Worm (Caenorhabditis elegans) whole organism, L2 larva: ENCODE measurements around the gene R11E3.2.

Source experiments
- F13H6.1 ChIP-seq: sonication (generic microtip); optimal IDR thresholded peaks from 2 replicates; lab custom pipeline; 2016; ENCODE audit warnings: missing genetic modification characterization, missing compliant biosample characterization
- Y55F3AM.14 ChIP-seq: fragments of 200-800 bp; sonication (Bioruptor generic); optimal IDR thresholded peaks from 2 replicates; lab custom pipeline; 2018; ENCODE audit warnings: mild to moderate bottlenecking, missing genetic modification characterization, missing compliant biosample characterization
- ZK546.5 ChIP-seq: sonication (generic microtip); optimal IDR thresholded peaks from 2 replicates; lab custom pipeline; 2017; ENCODE audit warnings: missing biosample characterization, missing genetic modification characterization
- ceh-82 ChIP-seq: fragments of 150-350 bp; optimal IDR thresholded peaks from 2 replicates; lab custom pipeline; 2014; ENCODE audit warnings: missing biosample characterization, missing genetic modification characterization
- elt-1 ChIP-seq: fragments of 150-350 bp; optimal IDR thresholded peaks from 2 replicates; lab custom pipeline; 2014; ENCODE audit warnings: missing biosample characterization, missing genetic modification characterization
- peb-1 ChIP-seq: fragments of 150-350 bp; optimal IDR thresholded peaks from 2 replicates; lab custom pipeline; 2014; ENCODE audit warnings: missing biosample characterization, missing genetic modification characterization
- snpc-4 ChIP-seq: fragments of 150-350 bp; optimal IDR thresholded peaks from 2 replicates; lab custom pipeline; 2014; ENCODE audit warnings: missing biosample characterization, missing genetic modification characterization
- unc-55 ChIP-seq: fragments of 150-350 bp; sonication (generic microtip); optimal IDR thresholded peaks from 3 replicates; lab custom pipeline; 2014; ENCODE audit warnings: missing biosample characterization, missing genetic modification reagents, missing genetic modification characterization
- ztf-11 ChIP-seq: sonication (generic microtip); optimal IDR thresholded peaks from 2 replicates; lab custom pipeline; 2017; ENCODE audit warnings: missing biosample characterization, missing genetic modification characterization

DNA sequence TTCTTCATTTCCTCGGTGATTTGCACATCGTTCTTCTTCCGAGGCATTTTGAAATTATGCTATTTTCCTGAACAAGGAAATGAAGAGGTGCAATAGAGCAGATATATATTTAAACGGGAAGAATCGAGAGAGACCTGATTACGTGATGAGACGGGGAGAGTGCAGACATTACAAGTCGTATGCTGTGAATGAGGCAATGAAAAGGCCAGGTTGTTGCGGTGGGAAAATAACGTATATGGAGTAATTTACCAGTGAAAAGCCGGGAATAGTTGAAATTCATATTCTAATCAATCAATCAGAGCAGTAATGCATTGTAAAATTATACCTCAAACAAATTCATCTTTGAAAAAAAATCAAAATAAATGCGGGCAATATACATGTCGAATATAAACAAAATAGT lies 13.2 kb upstream of the R11E3.2 start, which contains the start of gene Y17G9B.8:
- no peak for TF ChIP-seq peb-1 (tag; lab: Kevin White, UChicago)
- no peak for TF ChIP-seq ceh-82 (tag; lab: Kevin White, UChicago)
- no peak for TF ChIP-seq ZK546.5
- TF ChIP-seq elt-1 (tag; lab: Kevin White, UChicago) = no peak
- no peak for TF ChIP-seq unc-55 (GFP tag; lab: Kevin White, UChicago)
- TF ChIP-seq F13H6.1 (tag; lab: Kevin White, UChicago) = no peak
- TF ChIP-seq Y55F3AM.14 = no peak
- no peak for TF ChIP-seq snpc-4 (tag; lab: Kevin White, UChicago)
- no peak for TF ChIP-seq ztf-11
